Worm (Caenorhabditis elegans): ENCODE data around the gene mrpl-40.
A peak's percentile ranks its signal among the peaks of the same experiment; 100 is the strongest.

Gene mrpl-40

DNA sequence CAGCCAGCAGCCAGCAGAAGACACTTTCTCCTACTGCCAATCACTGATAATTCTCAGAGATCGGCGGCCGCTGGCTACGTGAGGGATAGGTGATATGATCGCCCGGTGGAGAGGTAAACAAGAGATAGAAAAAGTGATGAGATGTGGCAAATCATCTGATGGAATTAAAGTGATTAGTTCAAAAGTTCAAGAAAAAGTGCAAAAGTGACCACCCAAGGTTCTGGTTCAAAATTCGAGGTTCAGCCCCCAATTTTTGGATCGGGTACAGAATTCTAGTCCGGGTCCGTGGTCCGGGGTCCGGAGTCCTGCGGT, 21.8 kb upstream of the mrpl-40 start (continued):
- TF ChIP-seq blmp-1 (tag; optimal IDR thresholded peaks at IDR 0.05) = peak; percentile 89
- TF ChIP-seq tlp-1 (tag; optimal IDR thresholded peaks at IDR 0.05) = no peak
- TF ChIP-seq ama-1 (optimal IDR thresholded peaks at IDR 0.05) = no peak
- no peak for TF ChIP-seq unc-86 (tag; optimal IDR thresholded peaks at IDR 0.05)
- no peak for TF ChIP-seq swsn-7 (tag; optimal IDR thresholded peaks at IDR 0.05)
- TF ChIP-seq egl-13 (tag; optimal IDR thresholded peaks at IDR 0.05) = no peak
- peak; percentile 54 for TF ChIP-seq rnt-1 (tag; optimal IDR thresholded peaks at IDR 0.05)
- no peak for TF ChIP-seq alr-1 (tag; optimal IDR thresholded peaks at IDR 0.05; ENCODE audit: borderline replicate concordance)
- no peak for TF ChIP-seq elt-2 (tag; optimal IDR thresholded peaks at IDR 0.05)
- no peak for TF ChIP-seq aha-1 (tag; optimal IDR thresholded peaks at IDR 0.05)
- no peak for TF ChIP-seq ets-5 (GFP tag; IDR thresholded peaks at IDR 0.05)
- TF ChIP-seq snpc-4 (tag; optimal IDR thresholded peaks at IDR 0.05) = no peak
- TF ChIP-seq lin-14 (GFP tag; optimal IDR thresholded peaks at IDR 0.05) = peak; percentile 64
- TF ChIP-seq nhr-11 (tag; optimal IDR thresholded peaks at IDR 0.05) = no peak
- TF ChIP-seq sox-4 (tag; optimal IDR thresholded peaks at IDR 0.05) = no peak
- TF ChIP-seq nhr-71 (tag; optimal IDR thresholded peaks at IDR 0.05) = peak; percentile 60
- peak; percentile 15 for TF ChIP-seq nhr-20 (tag; optimal IDR thresholded peaks at IDR 0.05)
- no peak for TF ChIP-seq ceh-90 (tag; optimal IDR thresholded peaks at IDR 0.05)
- no peak for TF ChIP-seq lin-35 (GFP tag; optimal IDR thresholded peaks at IDR 0.05)
- no peak for TF ChIP-seq ztf-4 (tag; optimal IDR thresholded peaks at IDR 0.05)
- no peak for TF ChIP-seq fkh-8 (tag; optimal IDR thresholded peaks at IDR 0.05)
- peak in 2 of 6 experiments; percentile 54 to 79 for TF ChIP-seq elt-3 (tag; optimal IDR thresholded peaks at IDR 0.05)
- no peak for TF ChIP-seq nhr-85 (tag)
- no peak for TF ChIP-seq hpl-2 (GFP tag; optimal IDR thresholded peaks at IDR 0.05)
- no peak for TF ChIP-seq nhr-237 (tag; optimal IDR thresholded peaks at IDR 0.05)
- no peak for TF ChIP-seq pqm-1 (tag; optimal IDR thresholded peaks at IDR 0.05)
- TF ChIP-seq pag-3 (tag; optimal IDR thresholded peaks at IDR 0.05; ENCODE audit: borderline replicate concordance, insufficient read depth) = peak; percentile 54
- TF ChIP-seq unc-62 (GFP tag; optimal IDR thresholded peaks at IDR 0.05) = no peak
- no peak for TF ChIP-seq vab-15 (tag; optimal IDR thresholded peaks at IDR 0.05)
- no peak for TF ChIP-seq irx-1 (tag; optimal IDR thresholded peaks at IDR 0.05)
- no peak for TF ChIP-seq dsc-1 (tag; optimal IDR thresholded peaks at IDR 0.05)
- no peak for TF ChIP-seq lir-3 (tag; optimal IDR thresholded peaks at IDR 0.05; ENCODE audit: poor library complexity)
- no peak for TF ChIP-seq sptf-1 (tag; optimal IDR thresholded peaks at IDR 0.05)
- TF ChIP-seq nhr-19 (GFP tag; conservative IDR thresholded peaks at IDR 0.05) = peak; percentile 13; the same call in 1 of the 2 replicates
- TF ChIP-seq zag-1 (tag; optimal IDR thresholded peaks at IDR 0.05) = no peak
- TF ChIP-seq ceh-63 (GFP tag; optimal IDR thresholded peaks at IDR 0.05) = no peak
- no peak for TF ChIP-seq Y116A8C.19 (tag; optimal IDR thresholded peaks at IDR 0.05; ENCODE audit: borderline replicate concordance)
- TF ChIP-seq nhr-47 (tag; optimal IDR thresholded peaks at IDR 0.05) = no peak
- no peak for TF ChIP-seq tbx-2 (tag; optimal IDR thresholded peaks at IDR 0.05)
- no peak for TF ChIP-seq ztf-11 (tag; optimal IDR thresholded peaks at IDR 0.05)
- TF ChIP-seq lin-15B (tag; optimal IDR thresholded peaks at IDR 0.05) = no peak
- TF ChIP-seq fkh-4 (tag; optimal IDR thresholded peaks at IDR 0.05; ENCODE audit: borderline replicate concordance) = no peak
- no peak for TF ChIP-seq aly-2 (tag; optimal IDR thresholded peaks at IDR 0.05)
- TF ChIP-seq xbp-1 (tag; optimal IDR thresholded peaks at IDR 0.05) = no peak

DNA sequence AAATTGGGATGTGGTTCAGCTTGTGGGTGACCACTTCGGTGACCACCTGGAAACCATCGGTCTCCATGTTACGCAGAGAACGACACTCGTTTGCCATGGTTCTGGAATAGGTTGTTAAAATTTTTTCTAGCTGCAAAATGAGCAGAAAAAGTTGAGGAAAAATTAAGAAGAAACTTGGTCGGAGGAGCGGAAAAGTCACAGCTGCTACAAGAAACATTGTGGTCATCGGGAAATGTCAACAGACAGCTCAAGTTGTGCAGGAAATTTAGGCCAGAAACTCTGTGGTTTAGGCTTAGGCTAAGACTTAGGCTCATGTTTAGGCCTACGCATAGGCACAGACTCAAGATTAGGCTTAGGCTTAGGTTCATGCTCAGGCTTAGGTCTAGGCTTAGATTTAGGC, 21.2 kb upstream of the mrpl-40 start, which contains the start of gene pck-1:
Gene pck-1, minus strand, starts transcription at position 101 of the 400 bp plus-strand sequence.
- peak; percentile 1 for TF ChIP-seq rnt-1 (tag; optimal IDR thresholded peaks at IDR 0.05)
- TF ChIP-seq tlp-1 (tag; optimal IDR thresholded peaks at IDR 0.05) = no peak

Measured in whole organism, L1 larva.